Fruit fly (Drosophila melanogaster) whole organism, embryonic: Measurements from ENCODE around the gene gro.
A peak's percentile ranks its signal among the peaks of the same experiment; 100 is the strongest.

ENCODE experiments used
- Atf-2 ChIP-seq: fragments of 200-800 bp; sonication (Bioruptor generic); optimal IDR thresholded peaks from 2 replicates; lab custom pipeline; 2016; ENCODE audit warnings: missing biosample characterization, missing genetic modification characterization
- Blimp-1 ChIP-seq: fragments of 200-800 bp; sonication (Bioruptor generic); optimal IDR thresholded peaks from 3 replicates; lab custom pipeline; 2018; ENCODE audit warnings: missing biosample characterization, missing genetic modification characterization, mild to moderate bottlenecking, moderate library complexity, missing genetic modification reagents
- CG10654 ChIP-seq: fragments of 200-800 bp; sonication (Bioruptor generic); optimal IDR thresholded peaks from 2 replicates; lab custom pipeline; 2016; ENCODE audit warnings: missing biosample characterization, missing genetic modification characterization
- CG10959 ChIP-seq: fragments of 200-800 bp; sonication (Bioruptor generic); IDR thresholded peaks from 2 replicates; pipeline ENCODE4 v1.3.6; 2022; ENCODE audit warnings: missing biosample characterization, missing genetic modification characterization
- CG11247 ChIP-seq: fragments of 200-800 bp; sonication (Bioruptor generic); IDR thresholded peaks from 2 replicates; pipeline ENCODE4 v1.3.6; 2022; ENCODE audit warnings: missing biosample characterization, missing genetic modification characterization
- CG15696 ChIP-seq: fragments of 200-800 bp; sonication (Bioruptor generic); optimal IDR thresholded peaks from 2 replicates; lab custom pipeline; 2019; ENCODE audit warnings: missing biosample characterization, mild to moderate bottlenecking, missing genetic modification characterization, moderate library complexity
- CG17802 ChIP-seq: fragments of 200-800 bp; sonication (Bioruptor generic); optimal IDR thresholded peaks from 2 replicates; lab custom pipeline; 2018; ENCODE audit warnings: missing biosample characterization, mild to moderate bottlenecking, missing genetic modification characterization, moderate library complexity
- CG18011 ChIP-seq: fragments of 200-800 bp; sonication (Bioruptor generic); optimal IDR thresholded peaks from 2 replicates; lab custom pipeline; 2017; ENCODE audit warnings: missing biosample characterization, missing genetic modification characterization, mild to moderate bottlenecking, moderate library complexity, missing genotype
- CG18262 ChIP-seq: fragments of 200-800 bp; optimal IDR thresholded peaks from 3 replicates; lab custom pipeline; 2019; ENCODE audit warnings: missing biosample characterization, mild to moderate bottlenecking, missing genetic modification characterization, moderate library complexity
- CG18619 ChIP-seq: fragments of 200-800 bp; sonication (Bioruptor generic); optimal IDR thresholded peaks from 3 replicates; lab custom pipeline; 2017; ENCODE audit warnings: missing biosample characterization, mild to moderate bottlenecking, missing genetic modification characterization
- CG2116 ChIP-seq: fragments of 200-800 bp; sonication (Bioruptor generic); optimal IDR thresholded peaks from 3 replicates; lab custom pipeline; 2018; ENCODE audit warnings: missing biosample characterization, mild to moderate bottlenecking, missing genetic modification characterization
- CG2199 ChIP-seq: fragments of 200-800 bp; sonication (Bioruptor generic); IDR thresholded peaks from 3 replicates; pipeline ENCODE4 v1.3.6; 2022; ENCODE audit warnings: missing biosample characterization, missing genetic modification characterization
- CG3726 ChIP-seq: fragments of 200-800 bp; sonication (Bioruptor generic); IDR thresholded peaks from 3 replicates; pipeline ENCODE4, ENCODE4 v1.3.6; 2022; ENCODE audit warnings: missing biosample characterization, missing genetic modification characterization
- CG3838 ChIP-seq: fragments of 200-800 bp; sonication (Bioruptor generic); optimal IDR thresholded peaks from 3 replicates; lab custom pipeline; 2016; ENCODE audit warnings: missing biosample characterization, missing genetic modification characterization
- CG6254 ChIP-seq: fragments of 200-800 bp; sonication (Bioruptor generic); optimal IDR thresholded peaks from 3 replicates; lab custom pipeline; 2017; ENCODE audit warnings: mild to moderate bottlenecking, missing biosample characterization, missing genetic modification reagents, missing genetic modification characterization
- CG7963 ChIP-seq: fragments of 200-800 bp; sonication (Bioruptor generic); IDR thresholded peaks from 3 replicates; pipeline ENCODE4 v1.3.6; 2022; ENCODE audit warnings: missing biosample characterization, missing genetic modification characterization; ENCODE audit not compliant: partially characterized antibody
- CG8478 ChIP-seq: fragments of >200 bp; optimal IDR thresholded peaks from 2 replicates; lab custom pipeline; 2018
- Dbx ChIP-seq: fragments of 200-800 bp; sonication (Bioruptor generic); IDR thresholded peaks from 3 replicates; pipeline ENCODE4 v1.3.6; 2022; ENCODE audit warnings: missing biosample characterization, missing genetic modification characterization
- Elba2 ChIP-seq: fragments of 200-800 bp; sonication (Bioruptor generic); optimal IDR thresholded peaks from 3 replicates; lab custom pipeline; 2016; ENCODE audit warnings: missing biosample characterization, missing genetic modification characterization
- Lpt ChIP-seq: fragments of >200 bp; optimal IDR thresholded peaks from 2 replicates; lab custom pipeline; 2018; ENCODE audit warnings: missing biosample characterization, missing genetic modification characterization
- MESR4 ChIP-seq: fragments of 200-800 bp; sonication (Bioruptor generic); optimal IDR thresholded peaks from 2 replicates; lab custom pipeline; 2018; ENCODE audit warnings: missing biosample characterization, mild to moderate bottlenecking, missing genetic modification characterization, moderate library complexity
- NFAT ChIP-seq: fragments of 200-800 bp; sonication (Bioruptor generic); IDR thresholded peaks from 2 replicates; pipeline ENCODE4 v1.3.6; 2022; ENCODE audit warnings: missing biosample characterization, missing genetic modification characterization
- Nf-YA ChIP-seq: fragments of 200-800 bp; sonication (Bioruptor generic); IDR thresholded peaks from 2 replicates; pipeline ENCODE4 v1.3.6; 2022; ENCODE audit warnings: missing biosample characterization, missing genetic modification characterization
- Optix ChIP-seq: fragments of 200-800 bp; sonication (Bioruptor generic); IDR thresholded peaks from 3 replicates; pipeline ENCODE4 v1.3.6; 2022; ENCODE audit warnings: missing biosample characterization, missing genetic modification characterization
- PHDP ChIP-seq: fragments of 200-800 bp; sonication (Bioruptor generic); optimal IDR thresholded peaks from 3 replicates; lab custom pipeline; 2018; ENCODE audit warnings: missing biosample characterization, mild to moderate bottlenecking, missing genetic modification characterization, moderate library complexity
- Poxn ChIP-seq: fragments of 200-800 bp; sonication (Bioruptor generic); IDR thresholded peaks from 2 replicates; pipeline ENCODE4 v1.3.6; 2022; ENCODE audit warnings: missing biosample characterization, missing genetic modification characterization
- al ChIP-seq: fragments of 200-800 bp; sonication (Bioruptor generic); IDR thresholded peaks from 2 replicates; pipeline ENCODE4 v1.3.6; 2022; ENCODE audit warnings: missing biosample characterization, missing genetic modification characterization
- amos ChIP-seq: fragments of 200-800 bp; sonication (Bioruptor generic); IDR thresholded peaks from 2 replicates; pipeline ENCODE4 v1.3.6; 2022; ENCODE audit warnings: missing biosample characterization, missing genetic modification characterization; ENCODE audit not compliant: partially characterized antibody
- az2 ChIP-seq: fragments of 200-800 bp; sonication (Bioruptor generic); optimal IDR thresholded peaks from 3 replicates; lab custom pipeline; 2016; ENCODE audit warnings: missing biosample characterization, missing genetic modification characterization
- cg ChIP-seq: fragments of 200-800 bp; sonication (Bioruptor generic); optimal IDR thresholded peaks from 3 replicates; lab custom pipeline; 2019; ENCODE audit warnings: missing biosample characterization, mild to moderate bottlenecking, missing genetic modification characterization, moderate library complexity
- dpn ChIP-seq, 2 experiments: fragments of 200-800 bp; sonication (Bioruptor generic); optimal IDR thresholded peaks; 3 replicates each; lab custom pipeline; 2016; ENCODE audit warnings: missing biosample characterization in 2 of 2, missing genetic modification characterization in 2 of 2
- dysf ChIP-seq: fragments of 200-800 bp; sonication (Bioruptor generic); IDR thresholded peaks from 3 replicates; pipeline ENCODE4 v1.3.6; 2022; ENCODE audit warnings: missing biosample characterization, missing genetic modification characterization
- ems ChIP-seq: fragments of 200-800 bp; sonication (Bioruptor generic); optimal IDR thresholded peaks from 3 replicates; lab custom pipeline; 2016; ENCODE audit warnings: missing biosample characterization, missing genetic modification characterization
- her ChIP-seq: fragments of 200-800 bp; sonication (Bioruptor generic); optimal IDR thresholded peaks from 2 replicates; lab custom pipeline; 2016; ENCODE audit warnings: missing biosample characterization, missing genetic modification characterization
- hkb ChIP-seq, 2 experiments: fragments of 200-800 bp in 1 of 2; fragments of >200 bp in 1 of 2; sonication (Bioruptor generic) in 1 of 2; IDR thresholded peaks in 1 of 2; optimal IDR thresholded peaks in 1 of 2; 2 replicates each; pipeline versions ENCODE4 v1.3.6 to Lab custom; 2017 to 2022; ENCODE audit warnings: missing biosample characterization in 1 of 2, missing genetic modification characterization in 1 of 2
- lov ChIP-seq, 2 experiments: fragments of 200-800 bp in 1 of 2; fragments of >200 bp in 1 of 2; sonication (Bioruptor generic) in 1 of 2; IDR thresholded peaks in 1 of 2; optimal IDR thresholded peaks in 1 of 2; 2 replicates in 1 of 2; 3 replicates in 1 of 2; pipeline versions ENCODE4 v1.3.6 to Lab custom; 2017 to 2022; ENCODE audit warnings: missing biosample characterization in 1 of 2, missing genetic modification characterization in 1 of 2
- maf-S ChIP-seq: fragments of 200-800 bp; sonication (Bioruptor generic); optimal IDR thresholded peaks from 2 replicates; lab custom pipeline; 2016; ENCODE audit warnings: missing biosample characterization, missing genetic modification characterization
- mirr ChIP-seq: fragments of 200-800 bp; sonication (Bioruptor generic); optimal IDR thresholded peaks from 3 replicates; lab custom pipeline; 2018; ENCODE audit warnings: missing biosample characterization, mild to moderate bottlenecking, missing genetic modification characterization
- mld ChIP-seq: fragments of 200-800 bp; sonication (Bioruptor generic); IDR thresholded peaks from 3 replicates; pipeline ENCODE4 v1.3.6; 2022; ENCODE audit warnings: missing biosample characterization, missing genetic modification characterization; ENCODE audit not compliant: partially characterized antibody
- p53 ChIP-seq: fragments of 200-800 bp; sonication (Bioruptor generic); optimal IDR thresholded peaks from 2 replicates; lab custom pipeline; 2016; ENCODE audit warnings: missing biosample characterization, missing genetic modification characterization
- row ChIP-seq: fragments of 200-800 bp; sonication (Bioruptor generic); IDR thresholded peaks from 3 replicates; pipeline ENCODE4 v1.3.6; 2022; ENCODE audit warnings: missing biosample characterization, missing genetic modification characterization
- run ChIP-seq: fragments of 200-800 bp; sonication (Bioruptor generic); optimal IDR thresholded peaks from 3 replicates; lab custom pipeline; 2018; ENCODE audit warnings: missing biosample characterization, mild to moderate bottlenecking, missing genetic modification characterization
- sd ChIP-seq: fragments of 200-800 bp; sonication (Bioruptor generic); optimal IDR thresholded peaks from 3 replicates; lab custom pipeline; 2018; ENCODE audit warnings: missing biosample characterization, mild to moderate bottlenecking, missing genetic modification characterization, moderate library complexity
- sens ChIP-seq: fragments of 200-800 bp; sonication (Bioruptor generic); peaks from one replicate; lab custom pipeline; 2016; ENCODE audit warnings: missing biosample characterization, missing genetic modification characterization
- sens-2 ChIP-seq: fragments of 200-800 bp; sonication (Bioruptor generic); IDR thresholded peaks from 2 replicates; pipeline ENCODE4 v1.3.6; 2022; ENCODE audit warnings: missing biosample characterization, missing genetic modification characterization
- sr ChIP-seq: fragments of 200-800 bp; sonication (Bioruptor generic); IDR thresholded peaks from 3 replicates; pipeline ENCODE4 v1.3.6; 2022; ENCODE audit warnings: missing biosample characterization, missing genetic modification characterization
- stc ChIP-seq: fragments of 200-800 bp; sonication (Bioruptor generic); IDR thresholded peaks from 2 replicates; pipeline ENCODE4 v1.3.6; 2022; ENCODE audit warnings: missing biosample characterization, missing genetic modification characterization
- tx ChIP-seq: fragments of 200-800 bp; sonication (Bioruptor generic); optimal IDR thresholded peaks from 2 replicates; lab custom pipeline; 2016; ENCODE audit warnings: missing biosample characterization, missing genetic modification characterization
- z ChIP-seq: fragments of 200-800 bp; sonication (Bioruptor generic); IDR thresholded peaks from 3 replicates; pipeline ENCODE4 v1.3.6; 2022; ENCODE audit warnings: missing biosample characterization, missing genetic modification characterization

The gro gene

dm6 chr3R:26000720-26001682, 40.5 kb upstream of the gro start (continued):
- TF ChIP-seq CG3726 = no peak
- no peak for TF ChIP-seq NFAT (GFP tag; lab: Robert Waterston, UW)
- TF ChIP-seq CG8478 (lab: Kevin White, UChicago) = no peak
- TF ChIP-seq tx = no peak
- TF ChIP-seq sd = no peak
- TF ChIP-seq row (GFP tag; lab: Robert Waterston, UW) = 0 out of 3 replicates have a peak, but pooled peaks have one; percentile 9
- TF ChIP-seq CG7963 (GFP tag; lab: Robert Waterston, UW) = no peak
- no peak for TF ChIP-seq run (tag; lab: Kevin White, UChicago)
- no peak for TF ChIP-seq hkb (optimal IDR thresholded peaks at IDR 0.05; lab: Kevin White, UChicago)
- no peak for TF ChIP-seq hkb (GFP tag; IDR thresholded peaks at IDR 0.05; lab: Robert Waterston, UW)
- TF ChIP-seq Blimp-1 (GFP tag; lab: Kevin White, UChicago) = peak; percentile 98
- no peak for TF ChIP-seq mirr
- no peak for TF ChIP-seq stc
- peak; percentile 75; the same call in 2 of the 3 replicates for TF ChIP-seq z
- no peak for TF ChIP-seq lov (optimal IDR thresholded peaks at IDR 0.05; lab: Kevin White, UChicago)
- no peak for TF ChIP-seq lov (GFP tag; IDR thresholded peaks at IDR 0.05; lab: Robert Waterston, UW)

dm6 chr3R:26002039-26002438, 39.5 kb upstream of the gro start:
- TF ChIP-seq CG2199 (GFP tag; lab: Robert Waterston, UW) (0 out of 3 replicates have a peak, but pooled peaks have one; percentile 43), sr (GFP tag; lab: Robert Waterston, UW) (no peak), Optix (GFP tag; lab: Robert Waterston, UW) (no peak), CG2116 (GFP tag; lab: Kevin White, UChicago) (no peak), CG3838 (no peak), her (no peak), MESR4 (no peak), az2 (GFP tag; lab: Kevin White, UChicago) (no peak), Atf-2 (no peak), sens (GFP tag; lab: Kevin White, UChicago) (peak; percentile 83), sens-2 (GFP tag; lab: Robert Waterston, UW) (no peak), CG15696 (no peak), ems (no peak), Dbx (GFP tag; lab: Robert Waterston, UW) (no peak), CG18011 (GFP tag; lab: Kevin White, UChicago) (no peak), amos (no peak), p53 (GFP tag; lab: Kevin White, UChicago) (no peak), Poxn (GFP tag; lab: Robert Waterston, UW) (no peak), Nf-YA (GFP tag; lab: Robert Waterston, UW) (no peak), cg (GFP tag; lab: Kevin White, UChicago) (no peak), PHDP (no peak), dysf (GFP tag; lab: Robert Waterston, UW) (no peak), mld (no peak), CG10654 (GFP tag; lab: Kevin White, UChicago) (no peak), CG18619 (GFP tag; lab: Kevin White, UChicago) (no peak), CG17802 (no peak), CG10959 (GFP tag; lab: Robert Waterston, UW) (no peak), al (GFP tag; lab: Robert Waterston, UW) (no peak), Elba2 (peak; percentile 91), Lpt (GFP tag; lab: Kevin White, UChicago) (no peak), CG6254 (GFP tag; lab: Kevin White, UChicago) (no peak), dpn (GFP tag; optimal IDR thresholded peaks at IDR 0.05; lab: Kevin White, UChicago) (no peak), maf-S (GFP tag; lab: Kevin White, UChicago) (no peak), CG11247 (GFP tag; lab: Robert Waterston, UW) (no peak), CG18262 (tag; lab: Kevin White, UChicago) (no peak)
